Fruit fly (Drosophila melanogaster) whole organism, embryonic: ENCODE data around the gene mRpS2.

Source experiments
- Antp ChIP-seq: fragments of 200-800 bp; sonication (Bioruptor generic); optimal IDR thresholded peaks from 3 replicates; lab custom pipeline; 2016; ENCODE audit warnings: missing biosample characterization, missing genetic modification characterization
- Awh ChIP-seq: fragments of 200-800 bp; sonication (Bioruptor generic); IDR thresholded peaks from 2 replicates; pipeline ENCODE4, ENCODE4 v1.3.6; 2022; ENCODE audit warnings: missing biosample characterization, missing genetic modification characterization
- CG10274 ChIP-seq: fragments of 200-800 bp; sonication (Bioruptor generic); optimal IDR thresholded peaks from 3 replicates; lab custom pipeline; 2017; ENCODE audit warnings: missing biosample characterization, mild to moderate bottlenecking, missing genetic modification characterization
- CG10431 ChIP-seq: fragments of 200-800 bp; sonication (Bioruptor generic); optimal IDR thresholded peaks from 3 replicates; lab custom pipeline; 2018; ENCODE audit warnings: missing biosample characterization, mild to moderate bottlenecking, missing genetic modification characterization
- CG10543 ChIP-seq: fragments of 200-800 bp; sonication (Bioruptor generic); optimal IDR thresholded peaks from 3 replicates; lab custom pipeline; 2017; ENCODE audit warnings: missing biosample characterization, mild to moderate bottlenecking, missing genetic modification characterization, moderate library complexity
- CG11085 ChIP-seq: fragments of 200-800 bp; sonication (Bioruptor generic); IDR thresholded peaks from 2 replicates; pipeline ENCODE4 v1.3.6; 2022; ENCODE audit warnings: missing biosample characterization, missing genetic modification characterization
- CG11695 ChIP-seq: fragments of 200-800 bp; sonication (Bioruptor generic); IDR thresholded peaks from 3 replicates; pipeline ENCODE4 v1.3.6; 2022; ENCODE audit warnings: missing biosample characterization, missing genetic modification characterization
- CG12071 ChIP-seq: fragments of 200-800 bp; sonication (Bioruptor generic); optimal IDR thresholded peaks from 3 replicates; lab custom pipeline; 2018; ENCODE audit warnings: missing biosample characterization, mild to moderate bottlenecking, missing genetic modification characterization
- CG12299 ChIP-seq: fragments of 200-800 bp; sonication (Bioruptor generic); optimal IDR thresholded peaks from 2 replicates; lab custom pipeline; 2018; ENCODE audit warnings: missing biosample characterization, mild to moderate bottlenecking, missing genetic modification characterization
- CG12659 ChIP-seq: fragments of 200-800 bp; sonication (Bioruptor generic); optimal IDR thresholded peaks from 3 replicates; lab custom pipeline; 2017; ENCODE audit warnings: mild to moderate bottlenecking, missing biosample characterization, missing genetic modification reagents, missing genetic modification characterization
- CG15479 ChIP-seq: fragments of 200-800 bp; sonication (Bioruptor generic); optimal IDR thresholded peaks from 3 replicates; lab custom pipeline; 2019; ENCODE audit warnings: missing biosample characterization, mild to moderate bottlenecking, missing genetic modification characterization, moderate library complexity
- CG15601 ChIP-seq: fragments of 200-800 bp; sonication (Bioruptor generic); optimal IDR thresholded peaks from 3 replicates; lab custom pipeline; 2019; ENCODE audit warnings: missing biosample characterization, mild to moderate bottlenecking, missing genetic modification characterization, moderate library complexity
- CG16815 ChIP-seq: fragments of 200-800 bp; sonication (Bioruptor generic); optimal IDR thresholded peaks from 3 replicates; lab custom pipeline; 2017; ENCODE audit warnings: missing biosample characterization, mild to moderate bottlenecking, missing genetic modification characterization
- CG2199 ChIP-seq: fragments of 200-800 bp; sonication (Bioruptor generic); IDR thresholded peaks from 3 replicates; pipeline ENCODE4 v1.3.6; 2022; ENCODE audit warnings: missing biosample characterization, missing genetic modification characterization
- CG30403 ChIP-seq: fragments of 200-800 bp; sonication (Bioruptor generic); optimal IDR thresholded peaks from 3 replicates; lab custom pipeline; 2016; ENCODE audit warnings: missing biosample characterization, missing genetic modification characterization
- CG30431 ChIP-seq: fragments of 200-800 bp; sonication (Bioruptor generic); optimal IDR thresholded peaks from 2 replicates; lab custom pipeline; 2017; ENCODE audit warnings: missing biosample characterization, missing genetic modification characterization
- CG31441 ChIP-seq: fragments of 200-800 bp; sonication (Bioruptor generic); IDR thresholded peaks from 2 replicates; pipeline ENCODE4 v1.3.6; 2022; ENCODE audit warnings: missing biosample characterization, missing genetic modification characterization
- CG34422 ChIP-seq: fragments of 200-800 bp; sonication (Bioruptor generic); IDR thresholded peaks from 3 replicates; pipeline ENCODE4 v1.3.6; 2022; ENCODE audit warnings: missing biosample characterization, missing genetic modification characterization
- CG3847 ChIP-seq: fragments of 200-800 bp; sonication (Bioruptor generic); IDR thresholded peaks from 2 replicates; pipeline ENCODE4 v1.3.6; 2022; ENCODE audit warnings: missing biosample characterization, missing genetic modification characterization
- CG4404 ChIP-seq: fragments of 200-800 bp; sonication (Bioruptor generic); IDR thresholded peaks from 2 replicates; pipeline ENCODE4 v1.3.6; 2022; ENCODE audit warnings: missing biosample characterization, missing genetic modification characterization
- CG4617 ChIP-seq: fragments of 200-800 bp; sonication (Bioruptor generic); optimal IDR thresholded peaks from 3 replicates; lab custom pipeline; 2016; ENCODE audit warnings: missing biosample characterization, missing genetic modification characterization, borderline replicate concordance
- CG6175 ChIP-seq: fragments of 200-800 bp; sonication (Bioruptor generic); IDR thresholded peaks from 3 replicates; pipeline ENCODE4 v1.3.6; 2022; ENCODE audit warnings: missing biosample characterization, missing genetic modification characterization
- CG9215 ChIP-seq: fragments of 200-800 bp; sonication (Bioruptor generic); IDR thresholded peaks from 2 replicates; pipeline ENCODE4 v1.3.6; 2022; ENCODE audit warnings: missing biosample characterization, missing genetic modification characterization
- CG9876 ChIP-seq: fragments of 200-800 bp; sonication (Bioruptor generic); optimal IDR thresholded peaks from 2 replicates; lab custom pipeline; 2016; ENCODE audit warnings: missing biosample characterization, missing genetic modification characterization
- CrebB ChIP-seq: fragments of 200-800 bp; sonication (Bioruptor generic); optimal IDR thresholded peaks from 3 replicates; lab custom pipeline; 2018; ENCODE audit warnings: missing biosample characterization, mild to moderate bottlenecking, missing genetic modification characterization
- Dad ChIP-seq: fragments of 200-800 bp; sonication (Bioruptor generic); optimal IDR thresholded peaks from 3 replicates; lab custom pipeline; 2016; ENCODE audit warnings: missing biosample characterization, missing genetic modification characterization
- Dip2 ChIP-seq: fragments of 200-800 bp; sonication (Bioruptor generic); IDR thresholded peaks from 2 replicates; pipeline ENCODE4 v1.3.6; 2022; ENCODE audit warnings: missing biosample characterization, missing genetic modification characterization
- E2f2 ChIP-seq: fragments of 200-800 bp; sonication (Bioruptor generic); IDR thresholded peaks from 2 replicates; pipeline ENCODE4 v1.3.6; 2022; ENCODE audit warnings: missing biosample characterization, missing genetic modification characterization
- Hr51 ChIP-seq, 2 experiments: fragments of 200-800 bp; sonication (Bioruptor generic); optimal IDR thresholded peaks; 2 replicates in 1 of 2; 3 replicates in 1 of 2; lab custom pipeline; 2016 to 2018; ENCODE audit warnings: missing biosample characterization in 2 of 2, missing genetic modification characterization in 2 of 2, mild to moderate bottlenecking in 1 of 2, moderate library complexity in 1 of 2
- MESR4 ChIP-seq: fragments of 200-800 bp; sonication (Bioruptor generic); optimal IDR thresholded peaks from 2 replicates; lab custom pipeline; 2018; ENCODE audit warnings: missing biosample characterization, mild to moderate bottlenecking, missing genetic modification characterization, moderate library complexity
- Opbp ChIP-seq: fragments of 200-800 bp; sonication (Bioruptor generic); IDR thresholded peaks from 3 replicates; pipeline ENCODE4 v1.3.6; 2022; ENCODE audit warnings: missing biosample characterization, missing genetic modification characterization; ENCODE audit not compliant: partially characterized antibody
- Rx ChIP-seq: fragments of 200-800 bp; sonication (Bioruptor generic); IDR thresholded peaks from 2 replicates; pipeline ENCODE4 v1.3.6; 2022; ENCODE audit warnings: missing biosample characterization, missing genetic modification characterization
- Side ChIP-seq: fragments of 200-800 bp; sonication (Bioruptor generic); optimal IDR thresholded peaks from 2 replicates; lab custom pipeline; 2016; ENCODE audit warnings: missing biosample characterization, missing genetic modification characterization
- Sin3A ChIP-seq: fragments of >200 bp; optimal IDR thresholded peaks from 2 replicates; lab custom pipeline; 2018
- Sox102F ChIP-seq: fragments of 200-800 bp; sonication (Bioruptor generic); optimal IDR thresholded peaks from 2 replicates; lab custom pipeline; 2018; ENCODE audit warnings: missing biosample characterization, mild to moderate bottlenecking, missing genetic modification characterization, moderate library complexity
- Taf1 ChIP-seq: fragments of 200-800 bp; sonication (Bioruptor generic); IDR thresholded peaks from 2 replicates; pipeline ENCODE4 v1.3.6; 2022; ENCODE audit warnings: missing biosample characterization, missing genetic modification characterization
- amos ChIP-seq: fragments of 200-800 bp; sonication (Bioruptor generic); IDR thresholded peaks from 2 replicates; pipeline ENCODE4 v1.3.6; 2022; ENCODE audit warnings: missing biosample characterization, missing genetic modification characterization; ENCODE audit not compliant: partially characterized antibody
- eve ChIP-seq, 2 experiments: fragments of >200 bp; optimal IDR thresholded peaks; 2 replicates each; lab custom pipeline; 2017; ENCODE audit warnings: missing biosample characterization in 2 of 2, missing genetic modification characterization in 2 of 2
- fd96Cb ChIP-seq: fragments of 200-800 bp; sonication (Bioruptor generic); optimal IDR thresholded peaks from 2 replicates; lab custom pipeline; 2018; ENCODE audit warnings: missing biosample characterization, mild to moderate bottlenecking, missing genetic modification characterization, moderate library complexity
- gcm ChIP-seq: fragments of 200-800 bp; sonication (Bioruptor generic); optimal IDR thresholded peaks from 2 replicates; lab custom pipeline; 2019; ENCODE audit warnings: missing biosample characterization, mild to moderate bottlenecking, missing genetic modification characterization, moderate library complexity
- jing ChIP-seq: fragments of 200-800 bp; sonication (Bioruptor generic); optimal IDR thresholded peaks from 2 replicates; lab custom pipeline; 2018; ENCODE audit warnings: missing biosample characterization, mild to moderate bottlenecking, missing genetic modification characterization
- oc ChIP-seq: fragments of 200-800 bp; sonication (Bioruptor generic); optimal IDR thresholded peaks from 2 replicates; lab custom pipeline; 2018; ENCODE audit warnings: missing biosample characterization, mild to moderate bottlenecking, missing genetic modification characterization, moderate library complexity
- schlank ChIP-seq: fragments of 200-800 bp; sonication (Bioruptor generic); optimal IDR thresholded peaks from 2 replicates; lab custom pipeline; 2018; ENCODE audit warnings: missing biosample characterization, mild to moderate bottlenecking, missing genetic modification characterization
- seq ChIP-seq: fragments of 200-800 bp; sonication (Bioruptor generic); IDR thresholded peaks from 2 replicates; pipeline ENCODE4 v1.3.6; 2022; ENCODE audit warnings: missing biosample characterization, missing genetic modification characterization
- slp2 ChIP-seq: fragments of 200-800 bp; sonication (Bioruptor generic); optimal IDR thresholded peaks from 2 replicates; lab custom pipeline; 2016; ENCODE audit warnings: missing biosample characterization, missing genetic modification characterization
- tna ChIP-seq: fragments of 200-800 bp; sonication (Bioruptor generic); IDR thresholded peaks from 2 replicates; pipeline ENCODE4 v1.3.6; 2022; ENCODE audit warnings: missing biosample characterization, missing genetic modification characterization; ENCODE audit not compliant: partially characterized antibody
- wek ChIP-seq: fragments of 200-800 bp; sonication (Bioruptor generic); optimal IDR thresholded peaks from 3 replicates; lab custom pipeline; 2018; ENCODE audit warnings: missing biosample characterization, mild to moderate bottlenecking, missing genetic modification characterization, moderate library complexity
- z ChIP-seq: fragments of 200-800 bp; sonication (Bioruptor generic); IDR thresholded peaks from 3 replicates; pipeline ENCODE4 v1.3.6; 2022; ENCODE audit warnings: missing biosample characterization, missing genetic modification characterization
- zen ChIP-seq: fragments of 200-800 bp; sonication (Bioruptor generic); optimal IDR thresholded peaks from 3 replicates; lab custom pipeline; 2018; ENCODE audit warnings: missing biosample characterization, mild to moderate bottlenecking, missing genetic modification characterization, moderate library complexity
- zfh1 ChIP-seq: fragments of 200-800 bp; sonication (Bioruptor generic); IDR thresholded peaks from 3 replicates; pipeline ENCODE4 v1.3.6; 2022; ENCODE audit warnings: missing biosample characterization, missing genetic modification characterization

The mRpS2 gene

DNA sequence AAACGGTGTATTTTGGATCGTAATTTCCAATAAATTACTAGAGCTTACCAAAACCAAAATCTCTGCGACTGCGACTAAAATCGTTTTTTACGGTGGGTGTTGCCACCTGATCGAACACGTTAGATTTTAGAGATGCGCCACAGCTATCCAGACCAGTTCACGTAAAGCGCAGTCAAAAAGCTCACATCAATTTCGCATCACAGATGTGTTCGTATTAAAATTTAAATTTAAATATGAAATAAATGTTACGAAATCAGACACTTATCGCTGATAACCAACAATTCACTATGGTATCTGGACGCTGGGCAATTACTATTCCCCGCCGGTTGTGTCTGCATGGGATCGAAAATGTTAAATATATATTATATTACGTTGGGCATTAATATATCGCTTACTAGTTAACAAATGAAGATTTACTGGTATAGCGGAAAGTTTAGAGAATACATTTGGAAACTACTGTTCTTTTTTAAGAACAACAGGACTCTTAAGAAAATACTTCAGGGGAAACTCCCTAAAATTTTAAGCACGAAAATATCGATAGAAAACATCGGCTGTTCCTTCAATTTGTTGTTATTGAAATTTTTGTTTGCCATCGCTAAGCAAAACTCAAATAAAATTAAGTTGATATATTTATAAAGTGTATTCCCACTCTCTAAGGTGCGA is 2.9 kb downstream of the mRpS2 start, which contains the start of the genes mxt and CG11927 (continued):
- TF ChIP-seq slp2 (GFP tag; lab: Kevin White, UChicago) (no peak), zen (tag; lab: Kevin White, UChicago) (no peak), CG15601 (tag; lab: Kevin White, UChicago) (peak; percentile 10), CG2199 (GFP tag; lab: Robert Waterston, UW) (no peak), CG3847 (GFP tag; lab: Robert Waterston, UW) (peak; percentile 56), gcm (no peak), Sin3A (lab: Kevin White, UChicago) (no peak), CG4617 (GFP tag; lab: Kevin White, UChicago) (peak; percentile 43), CG12659 (peak; percentile 57), CG9215 (GFP tag; lab: Robert Waterston, UW) (peak; percentile 24; the same call in 1 of the 2 replicates), CG10431 (GFP tag; lab: Kevin White, UChicago) (no peak), oc (tag; lab: Kevin White, UChicago) (no peak), amos (GFP tag; lab: Robert Waterston, UW) (peak; percentile 89), zfh1 (GFP tag; lab: Robert Waterston, UW) (peak; percentile 71; the same call in 2 of the 3 replicates), CG10543 (GFP tag; lab: Kevin White, UChicago) (peak; percentile 56), CrebB (tag; lab: Kevin White, UChicago) (no peak), Rx (GFP tag; lab: Robert Waterston, UW) (0 out of 2 replicates have a peak, but pooled peaks have one; percentile 13), CG9876 (no peak), CG30403 (GFP tag; lab: Kevin White, UChicago) (peak; percentile 76), CG12299 (tag; lab: Kevin White, UChicago) (no peak), CG16815 (GFP tag; lab: Kevin White, UChicago) (no peak), CG4404 (GFP tag; lab: Robert Waterston, UW) (0 out of 2 replicates have a peak, but pooled peaks have one; percentile 9), tna (GFP tag; lab: Robert Waterston, UW) (peak; percentile 77), seq (GFP tag; lab: Robert Waterston, UW) (no peak), CG6175 (GFP tag; lab: Robert Waterston, UW) (no peak), CG10274 (GFP tag; lab: Kevin White, UChicago) (no peak), wek (GFP tag; lab: Kevin White, UChicago) (no peak), Antp (GFP tag; lab: Kevin White, UChicago) (peak; percentile 22), CG11085 (GFP tag; lab: Robert Waterston, UW) (0 out of 2 replicates have a peak, but pooled peaks have one; percentile 41), jing (GFP tag; lab: Kevin White, UChicago) (no peak), CG11695 (no peak), CG30431 (GFP tag; lab: Kevin White, UChicago) (peak; percentile 20), Opbp (GFP tag; lab: Robert Waterston, UW) (peak; percentile 90), schlank (tag; lab: Kevin White, UChicago) (no peak), eve (GFP tag; optimal IDR thresholded peaks at IDR 0.05; lab: Kevin White, UChicago) (no peak), CG15479 (GFP tag; lab: Kevin White, UChicago) (no peak), fd96Cb (peak; percentile 28), Dip2 (GFP tag; lab: Robert Waterston, UW) (no peak), E2f2 (peak; percentile 54; the same call in 1 of the 2 replicates), Sox102F (GFP tag; lab: Kevin White, UChicago) (no peak), Hr51 (GFP tag; optimal IDR thresholded peaks at IDR 0.05; lab: Kevin White, UChicago) (peak in 1 of 2 experiments; percentile 45), Side (no peak), Awh (no peak), Dad (no peak), MESR4 (GFP tag; lab: Kevin White, UChicago) (no peak), CG34422 (GFP tag; lab: Robert Waterston, UW) (peak; percentile 44; the same call in 1 of the 3 replicates), Taf1 (GFP tag; lab: Robert Waterston, UW) (no peak), CG12071 (GFP tag; lab: Kevin White, UChicago) (no peak), CG31441 (no peak), z (GFP tag; lab: Robert Waterston, UW) (no peak)
